Worm (Caenorhabditis elegans): ENCODE data around the gene nhr-226.

nhr-226 gene

DNA sequence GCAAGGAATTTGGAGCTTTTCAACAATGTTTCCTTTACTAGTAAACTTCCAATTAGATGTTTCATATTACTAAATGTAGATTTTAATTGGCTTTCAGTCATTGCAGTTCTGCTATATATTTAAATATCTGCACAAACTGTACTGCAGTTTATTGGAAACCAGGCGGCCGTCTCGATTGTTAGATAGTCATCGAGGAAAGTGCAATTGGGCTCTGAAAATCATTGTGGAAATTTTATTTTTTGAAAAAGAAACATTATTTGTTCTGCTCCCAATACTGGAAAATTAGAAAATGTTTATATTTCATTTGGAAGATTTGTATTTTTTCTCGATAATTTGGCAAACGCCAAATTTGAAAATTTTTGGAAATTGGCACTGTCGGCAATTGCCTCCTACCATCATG lies 43.9 kb downstream of the nhr-226 start, which contains the start of gene irld-29 (continued):
- TF ChIP-seq bed-2 (GFP tag; IDR thresholded peaks at IDR 0.05) (no peak), Y53F4B.3 (GFP tag; IDR thresholded peaks at IDR 0.05) (no peak)

DNA sequence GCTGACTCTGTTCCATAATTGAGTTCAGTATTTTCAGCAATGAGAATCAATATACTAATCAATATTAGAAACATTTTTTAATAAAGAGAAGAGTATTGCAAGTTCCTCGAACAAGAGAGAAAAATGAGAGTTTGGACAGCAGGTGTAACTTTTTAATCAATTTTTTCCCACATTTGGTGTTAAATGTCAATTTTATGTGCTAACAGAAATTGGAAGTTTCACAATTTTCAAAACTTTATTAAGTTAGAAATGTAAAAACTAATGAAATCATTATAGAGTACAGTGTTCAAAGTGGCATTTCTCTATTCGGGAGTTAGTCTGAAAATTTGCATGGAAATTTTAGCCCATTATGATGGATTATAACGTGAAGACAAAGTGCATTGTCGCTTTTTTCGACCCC lies 46.6 kb downstream of the nhr-226 start, which contains the start of gene irld-30:
irld-30 (minus strand) TSS at position 101 of the 400 bp plus-strand sequence.
- TF ChIP-seq lsy-27 (tag; optimal IDR thresholded peaks at IDR 0.05; ENCODE audit: borderline replicate concordance, insufficient read depth): no peak
- no peak for TF ChIP-seq sea-2 (GFP tag; IDR thresholded peaks at IDR 0.05)
- TF ChIP-seq rec-8 (tag; optimal IDR thresholded peaks at IDR 0.05): no peak
- TF ChIP-seq hmg-1.2 (GFP tag; IDR thresholded peaks at IDR 0.05): no peak
- TF ChIP-seq dpl-1 (GFP tag; optimal IDR thresholded peaks at IDR 0.05): no peak
- TF ChIP-seq snpc-3.4 (tag; optimal IDR thresholded peaks at IDR 0.05): no peak
- TF ChIP-seq madf-6 (GFP tag; IDR thresholded peaks at IDR 0.05): no peak
- TF ChIP-seq pbrm-1 (GFP tag; IDR thresholded peaks at IDR 0.05): no peak
- no peak for TF ChIP-seq hmg-20 (GFP tag; IDR thresholded peaks at IDR 0.05)
- TF ChIP-seq fkh-3 (tag; optimal IDR thresholded peaks at IDR 0.05): no peak
- no peak for TF ChIP-seq athp-1 (tag; optimal IDR thresholded peaks at IDR 0.05)
- TF ChIP-seq tbx-9 (tag; optimal IDR thresholded peaks at IDR 0.05; ENCODE audit: borderline replicate concordance): no peak
- no peak for TF ChIP-seq hlh-12 (tag; optimal IDR thresholded peaks at IDR 0.05)
- TF ChIP-seq F55B11.4 (tag; optimal IDR thresholded peaks at IDR 0.05; ENCODE audit: borderline replicate concordance, insufficient read depth): no peak
- TF ChIP-seq F57C9.4 (tag; optimal IDR thresholded peaks at IDR 0.05): no peak
- TF ChIP-seq B0035.1 (tag; optimal IDR thresholded peaks at IDR 0.05): no peak
- TF ChIP-seq hsf-1 (GFP tag; IDR thresholded peaks at IDR 0.05): no peak
- no peak for TF ChIP-seq egl-44 (GFP tag; IDR thresholded peaks at IDR 0.05)
- TF ChIP-seq Y67H2A.10 (GFP tag; conservative IDR thresholded peaks at IDR 0.05): no peak
- TF ChIP-seq tbp1 (GFP tag; optimal IDR thresholded peaks at IDR 0.05): no peak

DNA sequence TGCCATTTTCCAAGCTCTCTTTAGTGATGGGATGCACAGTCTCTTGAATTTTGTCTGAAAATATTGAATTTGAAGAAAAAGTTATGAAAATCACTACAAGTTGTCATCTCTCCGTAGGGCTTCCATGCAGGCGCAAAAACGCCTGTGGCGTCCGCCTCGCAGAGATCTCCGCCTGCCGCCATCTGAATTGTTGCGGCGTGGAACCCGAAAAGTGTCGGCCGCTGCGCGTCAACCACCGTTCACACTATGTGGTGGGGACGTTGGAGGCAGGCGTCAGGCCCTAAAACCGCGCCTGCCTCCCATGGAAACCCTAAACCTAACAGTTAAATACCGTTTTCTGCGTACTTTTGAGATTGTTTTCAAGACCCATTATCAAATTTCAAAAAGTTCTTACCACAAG lies 47.4 kb downstream of the nhr-226 start:
- TF ChIP-seq Y79H2A.3 (GFP tag; conservative IDR thresholded peaks at IDR 0.05) (no peak), snpc-4 (GFP tag; optimal IDR thresholded peaks at IDR 0.05) (no peak), snpc-4 (tag; optimal IDR thresholded peaks at IDR 0.05) (peak in 1 of 4 experiments; percentile 3), zfh-2 (GFP tag; conservative IDR thresholded peaks at IDR 0.05) (peak; percentile 78), egrh-3 (GFP tag; IDR thresholded peaks at IDR 0.05) (peak; percentile 27; the same call in 1 of the 2 replicates), athp-1 (tag; optimal IDR thresholded peaks at IDR 0.05) (no peak), pbrm-1 (GFP tag; IDR thresholded peaks at IDR 0.05) (no peak)

DNA sequence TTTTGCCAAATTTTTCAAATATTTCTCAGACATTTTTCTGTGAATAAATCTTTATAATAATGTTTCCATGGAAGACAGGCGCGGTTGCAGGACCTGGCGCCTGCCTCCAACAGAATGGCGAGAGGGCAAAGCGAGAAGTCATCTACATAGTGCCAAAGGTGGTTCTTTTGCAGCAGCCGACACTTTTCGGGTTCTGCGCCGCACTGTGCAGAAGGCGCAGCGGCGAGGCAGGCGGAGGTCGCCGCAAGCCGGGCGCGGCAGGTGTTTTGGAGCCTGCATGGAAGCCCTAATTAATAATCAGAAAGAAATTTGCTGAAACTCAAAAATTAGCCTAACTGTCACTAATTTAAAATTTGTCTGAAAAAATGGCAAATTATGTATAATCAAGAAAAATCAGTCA lies 48.9 kb downstream of the nhr-226 start:
- TF ChIP-seq dpff-1 (tag; optimal IDR thresholded peaks at IDR 0.05) (no peak), snpc-4 (GFP tag; optimal IDR thresholded peaks at IDR 0.05) (no peak), snpc-4 (tag; optimal IDR thresholded peaks at IDR 0.05) (peak in 2 of 4 experiments; percentile 11 to 69), cebp-2 (GFP tag; IDR thresholded peaks at IDR 0.05) (no peak), egrh-3 (GFP tag; IDR thresholded peaks at IDR 0.05) (peak; percentile 82; the same call in 1 of the 2 replicates), lsl-1 (GFP tag; optimal IDR thresholded peaks at IDR 0.05) (no peak), zfh-2 (GFP tag; conservative IDR thresholded peaks at IDR 0.05) (peak; percentile 92)
